Fruit fly (Drosophila melanogaster) whole organism, embryonic: ENCODE results near the gene Rbp.

Experiments used
- Bteb2 ChIP-seq: fragments of 200-800 bp; sonication (Bioruptor generic); optimal IDR thresholded peaks from 2 replicates; lab custom pipeline; 2016; ENCODE audit warnings: missing biosample characterization, missing genetic modification characterization
- C15 ChIP-seq: fragments of 200-800 bp; sonication (Bioruptor generic); IDR thresholded peaks from 3 replicates; pipeline ENCODE4 v1.3.6; 2022; ENCODE audit warnings: missing biosample characterization, missing genetic modification characterization
- CG11093 ChIP-seq: fragments of 200-800 bp; sonication (Bioruptor generic); IDR thresholded peaks from 3 replicates; pipeline ENCODE4 v1.3.6; 2022; ENCODE audit warnings: missing biosample characterization, missing genetic modification characterization
- CG12104 ChIP-seq: fragments of 200-800 bp; sonication (Bioruptor generic); optimal IDR thresholded peaks from 3 replicates; lab custom pipeline; 2016; ENCODE audit warnings: missing biosample characterization, missing genetic modification characterization
- CG12219 ChIP-seq: fragments of 200-800 bp; sonication (Bioruptor generic); optimal IDR thresholded peaks from 3 replicates; lab custom pipeline; 2018; ENCODE audit warnings: missing biosample characterization, mild to moderate bottlenecking, missing genetic modification characterization
- CG14014 ChIP-seq: fragments of 200-800 bp; sonication (Bioruptor generic); IDR thresholded peaks from 2 replicates; pipeline ENCODE4 v1.3.6; 2022; ENCODE audit warnings: missing biosample characterization, missing genetic modification characterization
- CG14710 ChIP-seq: fragments of 200-800 bp; sonication (Bioruptor generic); optimal IDR thresholded peaks from 3 replicates; lab custom pipeline; 2019; ENCODE audit warnings: missing biosample characterization, mild to moderate bottlenecking, missing genetic modification characterization, moderate library complexity
- CG15696 ChIP-seq: fragments of 200-800 bp; sonication (Bioruptor generic); optimal IDR thresholded peaks from 2 replicates; lab custom pipeline; 2019; ENCODE audit warnings: missing biosample characterization, mild to moderate bottlenecking, missing genetic modification characterization, moderate library complexity
- CG16779 ChIP-seq: fragments of 200-800 bp; sonication (Bioruptor generic); IDR thresholded peaks from 2 replicates; pipeline ENCODE4 v1.3.6; 2022; ENCODE audit warnings: missing biosample characterization, missing genetic modification characterization
- CG16813 ChIP-seq: fragments of 200-800 bp; sonication (Bioruptor generic); IDR thresholded peaks from 3 replicates; pipeline ENCODE4 v1.3.6; 2022; ENCODE audit warnings: missing biosample characterization, missing genetic modification characterization; ENCODE audit not compliant: partially characterized antibody
- CG17359 ChIP-seq: fragments of 200-800 bp; sonication (Bioruptor generic); optimal IDR thresholded peaks from 3 replicates; lab custom pipeline; 2018; ENCODE audit warnings: missing biosample characterization, mild to moderate bottlenecking, missing genetic modification characterization, moderate library complexity
- CG17612 ChIP-seq: fragments of 200-800 bp; sonication (Bioruptor generic); IDR thresholded peaks from 2 replicates; pipeline ENCODE4 v1.3.6; 2022; ENCODE audit warnings: missing biosample characterization, missing genetic modification characterization
- CG17912 ChIP-seq: fragments of 200-800 bp; sonication (Bioruptor generic); optimal IDR thresholded peaks from 2 replicates; lab custom pipeline; 2018; ENCODE audit warnings: missing biosample characterization, mild to moderate bottlenecking, missing genetic modification characterization
- CG1832 ChIP-seq: fragments of 200-800 bp; sonication (Bioruptor generic); optimal IDR thresholded peaks from 2 replicates; lab custom pipeline; 2017; ENCODE audit warnings: missing biosample characterization, mild to moderate bottlenecking, missing genetic modification characterization, inconsistent platforms
- CG18619 ChIP-seq: fragments of 200-800 bp; sonication (Bioruptor generic); optimal IDR thresholded peaks from 3 replicates; lab custom pipeline; 2017; ENCODE audit warnings: missing biosample characterization, mild to moderate bottlenecking, missing genetic modification characterization
- CG30403 ChIP-seq: fragments of 200-800 bp; sonication (Bioruptor generic); optimal IDR thresholded peaks from 3 replicates; lab custom pipeline; 2016; ENCODE audit warnings: missing biosample characterization, missing genetic modification characterization
- CG31365 ChIP-seq: fragments of 200-800 bp; sonication (Bioruptor generic); optimal IDR thresholded peaks from 2 replicates; lab custom pipeline; 2018; ENCODE audit warnings: missing biosample characterization, mild to moderate bottlenecking, missing genetic modification characterization
- CG42726 ChIP-seq: fragments of 200-800 bp; sonication (Bioruptor generic); IDR thresholded peaks from 2 replicates; pipeline ENCODE4 v1.3.6; 2022; ENCODE audit warnings: missing biosample characterization, missing genetic modification characterization; ENCODE audit not compliant: partially characterized antibody
- CG4617 ChIP-seq: fragments of 200-800 bp; sonication (Bioruptor generic); optimal IDR thresholded peaks from 3 replicates; lab custom pipeline; 2016; ENCODE audit warnings: missing biosample characterization, missing genetic modification characterization, borderline replicate concordance
- CG6254 ChIP-seq: fragments of 200-800 bp; sonication (Bioruptor generic); optimal IDR thresholded peaks from 3 replicates; lab custom pipeline; 2017; ENCODE audit warnings: mild to moderate bottlenecking, missing biosample characterization, missing genetic modification reagents, missing genetic modification characterization
- CG6765 ChIP-seq: fragments of 200-800 bp; sonication (Bioruptor generic); optimal IDR thresholded peaks from 3 replicates; lab custom pipeline; 2017; ENCODE audit warnings: missing biosample characterization, mild to moderate bottlenecking, missing genetic modification characterization
- CG7963 ChIP-seq: fragments of 200-800 bp; sonication (Bioruptor generic); IDR thresholded peaks from 3 replicates; pipeline ENCODE4 v1.3.6; 2022; ENCODE audit warnings: missing biosample characterization, missing genetic modification characterization; ENCODE audit not compliant: partially characterized antibody
- CG9727 ChIP-seq: fragments of 200-800 bp; sonication (Bioruptor generic); optimal IDR thresholded peaks from 3 replicates; lab custom pipeline; 2017; ENCODE audit warnings: missing biosample characterization, mild to moderate bottlenecking, missing genetic modification characterization
- Dp ChIP-seq: fragments of 200-800 bp; sonication (Bioruptor generic); optimal IDR thresholded peaks from 2 replicates; lab custom pipeline; 2018; ENCODE audit warnings: missing biosample characterization, mild to moderate bottlenecking, missing genetic modification characterization, moderate library complexity
- Dref ChIP-seq: fragments of 200-800 bp; sonication (Bioruptor generic); IDR thresholded peaks from 2 replicates; pipeline ENCODE4 v1.3.6; 2022; ENCODE audit warnings: missing biosample characterization, missing genetic modification characterization
- Gug ChIP-seq: fragments of 200-800 bp; sonication (Bioruptor generic); IDR thresholded peaks from 4 replicates; pipeline ENCODE4 v1.3.6; 2022; ENCODE audit warnings: missing biosample characterization, missing genetic modification characterization
- HLH3B ChIP-seq: fragments of 200-800 bp; sonication (Bioruptor generic); IDR thresholded peaks from 2 replicates; pipeline ENCODE4 v1.3.6; 2022; ENCODE audit warnings: missing biosample characterization, missing genetic modification characterization
- Hand ChIP-seq: fragments of 200-800 bp; sonication (Bioruptor generic); optimal IDR thresholded peaks from 2 replicates; lab custom pipeline; 2017; ENCODE audit warnings: mild to moderate bottlenecking, missing biosample characterization, missing genetic modification reagents, missing genetic modification characterization
- NfI ChIP-seq: fragments of 200-800 bp; sonication (Bioruptor generic); optimal IDR thresholded peaks from 3 replicates; lab custom pipeline; 2018; ENCODE audit warnings: missing biosample characterization, mild to moderate bottlenecking, missing genetic modification characterization, moderate library complexity
- Sox100B ChIP-seq: fragments of 200-800 bp; sonication (Bioruptor generic); optimal IDR thresholded peaks from 3 replicates; lab custom pipeline; 2018; ENCODE audit warnings: missing biosample characterization, mild to moderate bottlenecking, missing genetic modification characterization
- Sox102F ChIP-seq: fragments of 200-800 bp; sonication (Bioruptor generic); optimal IDR thresholded peaks from 2 replicates; lab custom pipeline; 2018; ENCODE audit warnings: missing biosample characterization, mild to moderate bottlenecking, missing genetic modification characterization, moderate library complexity
- Spps ChIP-seq: fragments of 200-800 bp; sonication (Bioruptor generic); optimal IDR thresholded peaks from 2 replicates; lab custom pipeline; 2018; ENCODE audit warnings: missing biosample characterization, mild to moderate bottlenecking, missing genetic modification characterization
- Stat92E ChIP-seq, 3 experiments: fragments of >200 bp in 2 of 3; fragments of 200-800 bp in 1 of 3; sonication (Bioruptor generic) in 1 of 3; optimal IDR thresholded peaks; 2 replicates each; lab custom pipeline; 2017 to 2019; ENCODE audit warnings: missing biosample characterization in 3 of 3, missing genetic modification characterization in 3 of 3, mild to moderate bottlenecking in 1 of 3, moderate library complexity in 1 of 3
- ap ChIP-seq: fragments of 200-800 bp; sonication (Bioruptor generic); IDR thresholded peaks from 2 replicates; pipeline ENCODE4 v1.3.6; 2022; ENCODE audit warnings: missing biosample characterization, missing genetic modification characterization
- cato ChIP-seq: fragments of 200-800 bp; sonication (Bioruptor generic); optimal IDR thresholded peaks from 2 replicates; lab custom pipeline; 2016; ENCODE audit warnings: missing biosample characterization, missing genetic modification characterization, borderline replicate concordance
- chn ChIP-seq: fragments of 200-800 bp; sonication (Bioruptor generic); optimal IDR thresholded peaks from 2 replicates; lab custom pipeline; 2016; ENCODE audit warnings: missing biosample characterization, missing genetic modification characterization
- dati ChIP-seq: fragments of 200-800 bp; sonication (Bioruptor generic); IDR thresholded peaks from 2 replicates; pipeline ENCODE4 v1.3.6; 2022; ENCODE audit warnings: missing biosample characterization, missing genetic modification characterization
- dpn ChIP-seq, 2 experiments: fragments of 200-800 bp; sonication (Bioruptor generic); optimal IDR thresholded peaks; 3 replicates each; lab custom pipeline; 2016; ENCODE audit warnings: missing biosample characterization in 2 of 2, missing genetic modification characterization in 2 of 2
- esg ChIP-seq: fragments of 200-800 bp; sonication (Bioruptor generic); conservative IDR thresholded peaks from 2 replicates; pipeline ENCODE4 v1.3.6; 2022; ENCODE audit warnings: missing biosample characterization, missing genetic modification characterization
- ewg ChIP-seq: fragments of 200-800 bp; sonication (Bioruptor generic); optimal IDR thresholded peaks from 3 replicates; lab custom pipeline; 2017; ENCODE audit warnings: mild to moderate bottlenecking, missing biosample characterization, missing genetic modification reagents, missing genetic modification characterization
- exex ChIP-seq: fragments of 200-800 bp; sonication (Bioruptor generic); optimal IDR thresholded peaks from 4 replicates; lab custom pipeline; 2018; ENCODE audit warnings: missing biosample characterization, mild to moderate bottlenecking, missing genetic modification characterization, moderate library complexity
- gce ChIP-seq: fragments of 200-800 bp; sonication (Bioruptor generic); IDR thresholded peaks from 3 replicates; pipeline ENCODE4 v1.3.6; 2022; ENCODE audit warnings: missing biosample characterization, missing genetic modification characterization
- jing ChIP-seq: fragments of 200-800 bp; sonication (Bioruptor generic); optimal IDR thresholded peaks from 2 replicates; lab custom pipeline; 2018; ENCODE audit warnings: missing biosample characterization, mild to moderate bottlenecking, missing genetic modification characterization
- onecut ChIP-seq: fragments of 200-800 bp; sonication (Bioruptor generic); IDR thresholded peaks from 2 replicates; pipeline ENCODE4 v1.3.6; 2022; ENCODE audit warnings: missing biosample characterization, missing genetic modification characterization
- phol ChIP-seq: fragments of 200-800 bp; sonication (Bioruptor generic); optimal IDR thresholded peaks from 3 replicates; lab custom pipeline; 2018; ENCODE audit warnings: missing biosample characterization, mild to moderate bottlenecking, missing genetic modification characterization, moderate library complexity
- slp2 ChIP-seq: fragments of 200-800 bp; sonication (Bioruptor generic); optimal IDR thresholded peaks from 2 replicates; lab custom pipeline; 2016; ENCODE audit warnings: missing biosample characterization, missing genetic modification characterization
- so ChIP-seq: fragments of 200-800 bp; sonication (Bioruptor generic); IDR thresholded peaks from 3 replicates; pipeline ENCODE4 v1.3.6; 2022; ENCODE audit warnings: missing biosample characterization, missing genetic modification characterization
- ssp ChIP-seq: fragments of 200-800 bp; sonication (Bioruptor generic); IDR thresholded peaks from 2 replicates; pipeline ENCODE4 v1.3.6; 2022; ENCODE audit warnings: missing biosample characterization, missing genetic modification characterization
- tin ChIP-seq: fragments of 200-800 bp; sonication (Bioruptor generic); optimal IDR thresholded peaks from 3 replicates; lab custom pipeline; 2016; ENCODE audit warnings: missing biosample characterization, missing genetic modification characterization
- trh ChIP-seq: fragments of 200-800 bp; sonication (Bioruptor generic); optimal IDR thresholded peaks from 2 replicates; lab custom pipeline; 2016; ENCODE audit warnings: missing biosample characterization, missing genetic modification characterization
- zen2 ChIP-seq: fragments of 200-800 bp; sonication (Bioruptor generic); IDR thresholded peaks from 3 replicates; pipeline ENCODE4 v1.3.6; 2022; ENCODE audit warnings: missing biosample characterization, missing genetic modification characterization; ENCODE audit not compliant: partially characterized antibody

Gene Rbp

dm6 chr3R:15366839-15367238 lies 7.6 kb upstream of the Rbp start (continued):
- no peak for TF ChIP-seq CG6254
- TF ChIP-seq CG15696 (tag; lab: Kevin White, UChicago): no peak
- TF ChIP-seq HLH3B (GFP tag; lab: Robert Waterston, UW): peak; percentile 64; the same call in 1 of the 2 replicates
- TF ChIP-seq CG17912 (GFP tag; lab: Kevin White, UChicago): no peak
- TF ChIP-seq tin: no peak
- no peak for TF ChIP-seq Bteb2 (GFP tag; lab: Kevin White, UChicago)
- TF ChIP-seq CG12104 (GFP tag; lab: Kevin White, UChicago): no peak
- no peak for TF ChIP-seq Gug
- no peak for TF ChIP-seq CG18619
- no peak for TF ChIP-seq CG16779
- TF ChIP-seq CG17612 (GFP tag; lab: Robert Waterston, UW): no peak
- no peak for TF ChIP-seq C15
- TF ChIP-seq dpn (GFP tag; optimal IDR thresholded peaks at IDR 0.05; lab: Kevin White, UChicago): peak in 1 of 2 experiments; percentile 23
- no peak for TF ChIP-seq NfI
- TF ChIP-seq slp2 (GFP tag; lab: Kevin White, UChicago): no peak
- TF ChIP-seq Stat92E (GFP tag; optimal IDR thresholded peaks at IDR 0.05; lab: Kevin White, UChicago): no peak
- peak; percentile 32 for TF ChIP-seq phol
- TF ChIP-seq Spps (tag; lab: Kevin White, UChicago): no peak
- no peak for TF ChIP-seq CG1832 (GFP tag; lab: Kevin White, UChicago)
- TF ChIP-seq CG14710 (tag; lab: Kevin White, UChicago): peak; percentile 23
- TF ChIP-seq chn (GFP tag; lab: Kevin White, UChicago): no peak
- TF ChIP-seq CG42726: no peak
- TF ChIP-seq CG30403 (GFP tag; lab: Kevin White, UChicago): peak; percentile 63
- TF ChIP-seq ewg (GFP tag; lab: Kevin White, UChicago): peak; percentile 83
- TF ChIP-seq CG6765 (GFP tag; lab: Kevin White, UChicago): peak; percentile 8
- TF ChIP-seq Dp (GFP tag; lab: Kevin White, UChicago): no peak
- TF ChIP-seq cato (GFP tag; lab: Kevin White, UChicago): no peak
- TF ChIP-seq ssp (GFP tag; lab: Robert Waterston, UW): 0 out of 2 replicates have a peak, but pooled peaks have one; percentile 27
- no peak for TF ChIP-seq CG7963 (GFP tag; lab: Robert Waterston, UW)
- TF ChIP-seq esg (GFP tag; lab: Robert Waterston, UW): peak; percentile 45; the same call in 1 of the 2 replicates

- TF ChIP-seq CG11093 (GFP tag; lab: Robert Waterston, UW) (no peak), CG16813 (GFP tag; lab: Robert Waterston, UW) (0 out of 3 replicates have a peak, but pooled peaks have one; percentile 26), CG14014 (no peak), CG17359 (tag; lab: Kevin White, UChicago) (no peak), gce (GFP tag; lab: Robert Waterston, UW) (no peak), trh (GFP tag; lab: Kevin White, UChicago) (no peak), Spps (tag; lab: Kevin White, UChicago) (no peak), CG12219 (GFP tag; lab: Kevin White, UChicago) (no peak), so (GFP tag; lab: Robert Waterston, UW) (no peak), exex (tag; lab: Kevin White, UChicago) (no peak), CG9727 (GFP tag; lab: Kevin White, UChicago) (no peak), ap (GFP tag; lab: Robert Waterston, UW) (no peak), zen2 (GFP tag; lab: Robert Waterston, UW) (peak; percentile 32; the same call in 2 of the 3 replicates), dati (no peak), onecut (GFP tag; lab: Robert Waterston, UW) (no peak), jing (GFP tag; lab: Kevin White, UChicago) (no peak), Sox102F (no peak), CG4617 (GFP tag; lab: Kevin White, UChicago) (no peak), Hand (no peak), Sox100B (no peak), CG31365 (no peak), ewg (GFP tag; lab: Kevin White, UChicago) (no peak), Dref (GFP tag; lab: Robert Waterston, UW) (peak; percentile 73)
These were observed 7.0 kb upstream of the Rbp start, which contains the start of gene CG34404 for dm6 chr3R:15367477-15367876. TSS of gene CG34404 (minus strand) at chr3R:15367665.
